Worm (Caenorhabditis elegans) whole organism, mixed stage, embryonic: ENCODE results near the gene tomm-22.

Experiments used
- M03D4.4 ChIP-seq: sonication (generic microtip); optimal IDR thresholded peaks from 2 replicates; lab custom pipeline; 2017; ENCODE audit warnings: mild to moderate bottlenecking, missing genetic modification characterization, missing compliant biosample characterization
- bed-3 ChIP-seq: fragments of 200-800 bp; sonication (Bioruptor generic); optimal IDR thresholded peaks from 3 replicates; lab custom pipeline; 2018; ENCODE audit warnings: mild to moderate bottlenecking, missing genetic modification characterization, moderate library complexity, missing compliant biosample characterization
- blmp-1 ChIP-seq: fragments of 150-350 bp; optimal IDR thresholded peaks from 2 replicates; lab custom pipeline; 2014; ENCODE audit warnings: missing biosample characterization, missing genetic modification characterization
- ceh-39 ChIP-seq: fragments of 150-350 bp; optimal IDR thresholded peaks from 2 replicates; lab custom pipeline; 2014; ENCODE audit warnings: missing biosample characterization, missing genetic modification characterization
- ceh-43 ChIP-seq: fragments of 200-800 bp; sonication (Bioruptor generic); optimal IDR thresholded peaks from 2 replicates; lab custom pipeline; 2018; ENCODE audit warnings: mild to moderate bottlenecking, missing genetic modification characterization, moderate library complexity, missing compliant biosample characterization
- ceh-83 ChIP-seq: fragments of 200-800 bp; sonication (Bioruptor generic); optimal IDR thresholded peaks from 2 replicates; lab custom pipeline; 2018; ENCODE audit warnings: mild to moderate bottlenecking, missing genetic modification characterization, missing compliant biosample characterization
- ces-1 ChIP-seq: fragments of 150-350 bp; optimal IDR thresholded peaks from 2 replicates; lab custom pipeline; 2014; ENCODE audit warnings: missing biosample characterization, missing genetic modification reagents, missing genetic modification characterization
- cnd-1 ChIP-seq: fragments of 200-800 bp; sonication (Bioruptor generic); optimal IDR thresholded peaks from 2 replicates; lab custom pipeline; 2018; ENCODE audit warnings: mild to moderate bottlenecking, missing genetic modification characterization, missing compliant biosample characterization
- drap-1 ChIP-seq: fragments of 200-800 bp; sonication (Bioruptor generic); optimal IDR thresholded peaks from 3 replicates; lab custom pipeline; 2018; ENCODE audit warnings: mild to moderate bottlenecking, missing genetic modification characterization, missing compliant biosample characterization
- elt-1 ChIP-seq: sonication (generic microtip); optimal IDR thresholded peaks from 2 replicates; lab custom pipeline; 2017; ENCODE audit warnings: missing genetic modification characterization, mild to moderate bottlenecking, missing compliant biosample characterization, antibody characterized with exemption, moderate library complexity, borderline replicate concordance; ENCODE audit not compliant: insufficient read depth
- elt-3 ChIP-seq: fragments of 150-350 bp; optimal IDR thresholded peaks from 2 replicates; lab custom pipeline; 2014; ENCODE audit warnings: missing biosample characterization, missing genetic modification characterization
- flh-1 ChIP-seq: fragments of 200-800 bp; sonication (Bioruptor generic); optimal IDR thresholded peaks from 2 replicates; lab custom pipeline; 2018; ENCODE audit warnings: mild to moderate bottlenecking, missing genetic modification characterization, moderate library complexity, missing compliant biosample characterization
- hlh-1 ChIP-seq: fragments of 150-350 bp; optimal IDR thresholded peaks from 2 replicates; lab custom pipeline; 2014; ENCODE audit warnings: missing biosample characterization, missing genetic modification reagents, missing genetic modification characterization
- lin-13 ChIP-seq: fragments of 150-350 bp; optimal IDR thresholded peaks from 2 replicates; lab custom pipeline; 2014; ENCODE audit warnings: missing biosample characterization, missing genetic modification characterization
- lin-32 ChIP-seq: fragments of 200-800 bp; sonication (Bioruptor generic); optimal IDR thresholded peaks from 2 replicates; lab custom pipeline; 2018; ENCODE audit warnings: mild to moderate bottlenecking, missing genetic modification characterization, missing compliant biosample characterization
- lsy-2 ChIP-seq: fragments of 150-350 bp; optimal IDR thresholded peaks from 2 replicates; lab custom pipeline; 2014; ENCODE audit warnings: missing biosample characterization, missing genetic modification characterization
- mab-5 ChIP-seq: fragments of 150-350 bp; optimal IDR thresholded peaks from 2 replicates; lab custom pipeline; 2014; ENCODE audit warnings: missing biosample characterization, missing genetic modification characterization
- mep-1 ChIP-seq: fragments of 150-350 bp; optimal IDR thresholded peaks from 2 replicates; lab custom pipeline; 2017; ENCODE audit warnings: missing biosample characterization, missing genetic modification reagents, missing genetic modification characterization, inconsistent platforms
- mls-2 ChIP-seq: sonication (generic microtip); optimal IDR thresholded peaks from 2 replicates; lab custom pipeline; 2016; ENCODE audit warnings: mild to moderate bottlenecking, missing genetic modification characterization, moderate library complexity, missing compliant biosample characterization
- nhr-12 ChIP-seq: fragments of 150-350 bp; optimal IDR thresholded peaks from 2 replicates; lab custom pipeline; 2014; ENCODE audit warnings: missing biosample characterization, missing genetic modification characterization
- nhr-2 ChIP-seq: fragments of 150-350 bp; optimal IDR thresholded peaks from 2 replicates; lab custom pipeline; 2014; ENCODE audit warnings: missing biosample characterization, missing genetic modification characterization
- nhr-237 ChIP-seq: fragments of 150-350 bp; optimal IDR thresholded peaks from 2 replicates; lab custom pipeline; 2014; ENCODE audit warnings: missing biosample characterization, missing genetic modification characterization
- nhr-28 ChIP-seq: fragments of 150-350 bp; optimal IDR thresholded peaks from 2 replicates; lab custom pipeline; 2014; ENCODE audit warnings: missing biosample characterization, missing genetic modification characterization
- nhr-76 ChIP-seq: sonication (generic microtip); optimal IDR thresholded peaks from 2 replicates; lab custom pipeline; 2017; ENCODE audit warnings: missing biosample characterization, missing genetic modification characterization
- pha-4 ChIP-seq: fragments of 150-350 bp; optimal IDR thresholded peaks from 2 replicates; lab custom pipeline; 2018; ENCODE audit warnings: missing biosample characterization, missing genetic modification reagents, missing genetic modification characterization
- sem-2 ChIP-seq: fragments of 200-800 bp; sonication (Bioruptor generic); optimal IDR thresholded peaks from 2 replicates; lab custom pipeline; 2018; ENCODE audit warnings: mild to moderate bottlenecking, missing genetic modification characterization, missing compliant biosample characterization
- snpc-4 ChIP-seq: fragments of 150-350 bp; optimal IDR thresholded peaks from 2 replicates; lab custom pipeline; 2014; ENCODE audit warnings: missing biosample characterization, missing genetic modification characterization
- sptf-1 ChIP-seq: sonication (generic microtip); optimal IDR thresholded peaks from 2 replicates; lab custom pipeline; 2017; ENCODE audit warnings: mild to moderate bottlenecking, missing genetic modification characterization, moderate library complexity, missing compliant biosample characterization
- tbx-8 ChIP-seq: fragments of 200-800 bp; sonication (Bioruptor generic); optimal IDR thresholded peaks from 2 replicates; lab custom pipeline; 2018; ENCODE audit warnings: mild to moderate bottlenecking, missing genetic modification characterization, moderate library complexity, missing compliant biosample characterization
- unc-120 ChIP-seq: sonication (generic microtip); optimal IDR thresholded peaks from 2 replicates; lab custom pipeline; 2017; ENCODE audit warnings: missing genetic modification characterization, missing compliant biosample characterization; ENCODE audit not compliant: poor library complexity, severe bottlenecking
- unc-39 ChIP-seq: fragments of 150-350 bp; optimal IDR thresholded peaks from 2 replicates; lab custom pipeline; 2014; ENCODE audit warnings: missing biosample characterization, missing genetic modification characterization
- unc-62 ChIP-seq: fragments of 150-350 bp; optimal IDR thresholded peaks from 2 replicates; lab custom pipeline; 2014; ENCODE audit warnings: missing biosample characterization, missing genetic modification reagents, missing genetic modification characterization
- zip-8 ChIP-seq: fragments of 150-350 bp; optimal IDR thresholded peaks from 2 replicates; lab custom pipeline; 2014; ENCODE audit warnings: missing biosample characterization, missing genetic modification characterization
- ztf-11 ChIP-seq: fragments of 150-350 bp; optimal IDR thresholded peaks from 2 replicates; lab custom pipeline; 2014; ENCODE audit warnings: missing biosample characterization, missing genetic modification characterization

The tomm-22 gene

DNA sequence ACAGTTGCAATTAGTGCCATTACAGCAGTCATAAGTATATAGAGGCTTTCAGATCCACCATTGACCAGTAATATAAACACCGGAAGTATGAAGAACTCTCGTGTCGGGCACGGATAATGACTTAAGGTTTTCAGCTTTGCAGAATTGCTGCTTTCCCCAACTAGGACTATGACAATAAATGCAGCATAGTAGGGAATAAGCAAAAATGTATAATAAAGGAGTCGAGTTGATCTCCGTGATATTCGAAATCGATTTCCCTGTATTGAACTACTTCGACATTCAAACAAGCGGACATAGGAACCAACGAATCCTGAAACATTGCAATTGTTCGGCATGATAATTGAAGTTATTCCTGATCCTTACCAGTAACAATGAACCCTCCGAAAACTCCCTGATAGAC lies 38.3 kb upstream of the tomm-22 start:
- TF ChIP-seq bed-3: no peak
- TF ChIP-seq ceh-43 (GFP tag; lab: Kevin White, UChicago): no peak

DNA sequence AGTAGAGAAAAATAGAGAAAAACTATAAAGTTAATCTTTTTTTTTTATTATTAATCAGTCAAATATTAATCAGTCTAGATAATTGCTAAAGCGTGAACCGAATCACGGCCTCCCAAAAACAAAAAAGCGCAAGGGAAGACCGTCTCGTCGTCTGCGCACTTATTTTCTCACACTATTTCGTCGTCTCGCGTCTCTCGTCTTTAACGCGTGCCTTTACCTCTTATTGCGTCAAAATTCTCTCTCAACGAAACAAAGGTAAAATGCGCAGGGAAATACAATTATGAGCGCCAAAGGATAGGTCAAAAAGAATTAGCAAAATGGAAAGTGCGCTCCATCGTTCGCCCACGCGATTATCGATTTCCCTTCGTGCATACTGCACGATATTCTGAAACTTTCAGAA lies 35.8 kb upstream of the tomm-22 start:
- TF ChIP-seq pha-4 (tag; lab: Kevin White, UChicago): peak; percentile 11
- TF ChIP-seq sem-2 (GFP tag; lab: Kevin White, UChicago): no peak
- TF ChIP-seq lin-32 (GFP tag; lab: Kevin White, UChicago): no peak
- TF ChIP-seq cnd-1 (tag; lab: Kevin White, UChicago): peak; percentile 39
- TF ChIP-seq sptf-1: peak; percentile 20
- TF ChIP-seq lin-13 (tag; lab: Kevin White, UChicago): peak; percentile 31
- TF ChIP-seq zip-8 (tag; lab: Kevin White, UChicago): peak; percentile 8
- TF ChIP-seq lsy-2 (tag; lab: Kevin White, UChicago): peak; percentile 19
- peak; percentile 46 for TF ChIP-seq mep-1
- no peak for TF ChIP-seq nhr-76 (tag; lab: Kevin White, UChicago)
- peak; percentile 30 for TF ChIP-seq ceh-43 (GFP tag; lab: Kevin White, UChicago)
- TF ChIP-seq ces-1: peak; percentile 45

DNA sequence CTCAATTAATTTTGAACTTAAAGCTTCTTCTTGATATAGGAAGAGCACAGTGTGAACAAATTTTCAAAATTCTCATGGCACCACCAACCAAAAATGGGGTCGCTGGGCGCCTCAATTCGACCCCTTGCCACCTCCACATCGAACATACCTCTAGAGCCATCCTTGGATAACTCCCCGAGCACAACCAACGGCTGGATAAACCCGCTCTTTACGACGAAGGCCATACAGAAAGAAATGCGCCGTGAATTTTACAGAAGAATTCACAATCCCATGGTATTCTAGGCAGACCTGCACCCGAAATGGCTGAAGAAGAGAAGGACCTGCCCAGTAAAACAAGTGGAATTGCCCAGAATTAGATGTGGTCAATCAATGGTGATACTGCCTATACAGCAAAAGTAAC lies 32.4 kb upstream of the tomm-22 start:
- TF ChIP-seq ztf-11: no peak
- TF ChIP-seq elt-1 (tag; lab: Kevin White, UChicago): no peak
- no peak for TF ChIP-seq zip-8 (tag; lab: Kevin White, UChicago)
- no peak for TF ChIP-seq blmp-1
- TF ChIP-seq flh-1 (GFP tag; lab: Kevin White, UChicago): no peak
- TF ChIP-seq hlh-1 (tag; lab: Kevin White, UChicago): no peak
- no peak for TF ChIP-seq elt-3 (tag; lab: Kevin White, UChicago)

- TF ChIP-seq hlh-1 (tag; lab: Kevin White, UChicago): no peak
- no peak for TF ChIP-seq nhr-76 (tag; lab: Kevin White, UChicago)
- no peak for TF ChIP-seq ztf-11
- TF ChIP-seq unc-39 (tag; lab: Kevin White, UChicago): no peak
- no peak for TF ChIP-seq zip-8 (tag; lab: Kevin White, UChicago)
- TF ChIP-seq cnd-1 (tag; lab: Kevin White, UChicago): no peak
- no peak for TF ChIP-seq unc-62
- no peak for TF ChIP-seq ceh-39 (tag; lab: Kevin White, UChicago)
- no peak for TF ChIP-seq ces-1
- no peak for TF ChIP-seq unc-120 (tag; lab: Kevin White, UChicago)
- TF ChIP-seq mab-5 (tag; lab: Kevin White, UChicago): no peak
- TF ChIP-seq flh-1 (GFP tag; lab: Kevin White, UChicago): no peak
- no peak for TF ChIP-seq tbx-8
- TF ChIP-seq ceh-43 (GFP tag; lab: Kevin White, UChicago): no peak
- no peak for TF ChIP-seq ceh-83 (GFP tag; lab: Kevin White, UChicago)
- no peak for TF ChIP-seq nhr-28 (tag; lab: Kevin White, UChicago)
Observed at ce11 chrII:495124-495523, 24.8 kb upstream of the tomm-22 start, which contains the start of gene sms-5. Gene sms-5 (plus strand): TSS chrII:495424.

DNA sequence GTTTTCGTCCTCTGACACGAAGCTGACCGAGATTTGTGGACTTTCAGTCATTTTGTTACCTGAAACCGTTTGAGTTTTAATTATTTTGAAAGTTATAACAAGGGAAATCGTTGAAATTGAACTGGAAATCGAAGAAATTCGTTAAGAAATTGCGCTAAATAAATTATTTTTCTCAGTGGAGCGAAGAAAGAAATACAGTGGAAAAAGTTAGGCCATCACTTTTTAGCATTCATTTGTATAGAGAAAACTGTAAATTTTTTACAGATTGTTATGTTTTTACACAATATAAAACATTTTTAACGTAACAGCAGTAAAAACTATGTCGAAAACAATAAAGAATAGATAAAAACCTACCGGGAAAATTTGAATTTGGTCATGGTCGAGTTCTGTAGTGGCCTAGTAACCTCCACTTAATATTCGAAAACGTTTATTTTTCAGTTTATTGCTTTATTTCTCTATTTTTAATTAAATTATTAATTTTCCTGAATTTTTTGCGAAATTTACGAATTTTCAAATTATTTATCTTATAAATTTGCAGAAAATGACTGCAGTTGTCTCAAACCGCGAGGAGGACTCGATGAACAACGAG lies 14.1 kb upstream of the tomm-22 start, which contains the start of the genes gldi-1 and prp-21:
Gene gldi-1 (minus strand): TSS at position 51 of the 589 bp plus-strand sequence.
Gene prp-21 (plus strand): TSS at position 539 of the 589 bp plus-strand sequence.
- TF ChIP-seq tbx-8 (no peak), lsy-2 (tag; lab: Kevin White, UChicago) (peak; percentile 10), ces-1 (peak; percentile 92), ceh-43 (GFP tag; lab: Kevin White, UChicago) (no peak), lin-13 (tag; lab: Kevin White, UChicago) (no peak), unc-62 (no peak), ceh-39 (tag; lab: Kevin White, UChicago) (no peak), nhr-12 (tag; lab: Kevin White, UChicago) (no peak), nhr-76 (tag; lab: Kevin White, UChicago) (no peak)

DNA sequence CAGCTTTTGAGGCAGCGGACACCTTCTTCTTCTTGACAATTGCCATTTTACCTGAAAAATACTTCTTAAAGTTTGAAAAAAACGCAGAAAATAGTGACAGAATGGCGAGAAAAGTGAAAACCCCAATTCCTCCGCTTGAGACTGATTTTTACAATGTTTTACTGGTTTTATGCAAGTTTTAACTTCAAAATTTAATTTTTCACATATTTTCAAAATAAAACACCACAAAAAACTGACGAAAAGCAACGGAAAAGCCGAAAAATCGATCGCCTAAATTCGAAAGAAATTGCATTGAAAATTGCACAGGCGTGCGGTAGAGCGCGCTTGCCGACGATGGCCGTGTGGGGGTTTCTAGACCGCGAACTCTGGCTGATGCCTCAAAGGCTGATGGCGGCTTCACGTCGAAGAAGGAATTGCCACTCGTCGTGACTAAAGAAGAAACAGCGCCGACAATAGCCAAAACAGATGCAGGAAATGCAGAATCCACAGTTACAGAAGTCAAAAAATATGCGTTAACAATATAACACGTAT lies 5.7 kb upstream of the tomm-22 start, which contains the start of gene nsun-1:
Gene nsun-1 (minus strand): TSS at position 51 of the 531 bp plus-strand sequence.
- TF ChIP-seq ceh-39 (tag; lab: Kevin White, UChicago): no peak
- no peak for TF ChIP-seq M03D4.4 (tag; lab: Kevin White, UChicago)
- peak; percentile 74 for TF ChIP-seq ces-1
- TF ChIP-seq ztf-11: peak; percentile 7
- no peak for TF ChIP-seq blmp-1
- TF ChIP-seq zip-8 (tag; lab: Kevin White, UChicago): no peak
- no peak for TF ChIP-seq nhr-76 (tag; lab: Kevin White, UChicago)
- no peak for TF ChIP-seq snpc-4 (tag; lab: Kevin White, UChicago)
- no peak for TF ChIP-seq bed-3
- TF ChIP-seq drap-1: no peak
- no peak for TF ChIP-seq nhr-237 (tag; lab: Kevin White, UChicago)
- TF ChIP-seq unc-120 (tag; lab: Kevin White, UChicago): peak; percentile 41
- TF ChIP-seq ceh-83 (GFP tag; lab: Kevin White, UChicago): no peak
- peak; percentile 9 for TF ChIP-seq pha-4 (tag; lab: Kevin White, UChicago)
- TF ChIP-seq hlh-1 (tag; lab: Kevin White, UChicago): no peak
- no peak for TF ChIP-seq flh-1 (GFP tag; lab: Kevin White, UChicago)
- no peak for TF ChIP-seq unc-62
- TF ChIP-seq elt-1 (tag; lab: Kevin White, UChicago): no peak
- no peak for TF ChIP-seq elt-3 (tag; lab: Kevin White, UChicago)
- no peak for TF ChIP-seq ceh-43 (GFP tag; lab: Kevin White, UChicago)
- TF ChIP-seq mls-2 (tag; lab: Kevin White, UChicago): peak; percentile 43
- TF ChIP-seq mep-1: peak; percentile 41
- TF ChIP-seq nhr-2 (tag; lab: Kevin White, UChicago): no peak
- peak; percentile 50 for TF ChIP-seq lsy-2 (tag; lab: Kevin White, UChicago)
- TF ChIP-seq sptf-1: peak; percentile 67
